Fruit fly (Drosophila melanogaster): Measurements from ENCODE around the gene CG42371.
A peak's percentile ranks its signal among the peaks of the same experiment; 100 is the strongest.

Gene CG42371

DNA sequence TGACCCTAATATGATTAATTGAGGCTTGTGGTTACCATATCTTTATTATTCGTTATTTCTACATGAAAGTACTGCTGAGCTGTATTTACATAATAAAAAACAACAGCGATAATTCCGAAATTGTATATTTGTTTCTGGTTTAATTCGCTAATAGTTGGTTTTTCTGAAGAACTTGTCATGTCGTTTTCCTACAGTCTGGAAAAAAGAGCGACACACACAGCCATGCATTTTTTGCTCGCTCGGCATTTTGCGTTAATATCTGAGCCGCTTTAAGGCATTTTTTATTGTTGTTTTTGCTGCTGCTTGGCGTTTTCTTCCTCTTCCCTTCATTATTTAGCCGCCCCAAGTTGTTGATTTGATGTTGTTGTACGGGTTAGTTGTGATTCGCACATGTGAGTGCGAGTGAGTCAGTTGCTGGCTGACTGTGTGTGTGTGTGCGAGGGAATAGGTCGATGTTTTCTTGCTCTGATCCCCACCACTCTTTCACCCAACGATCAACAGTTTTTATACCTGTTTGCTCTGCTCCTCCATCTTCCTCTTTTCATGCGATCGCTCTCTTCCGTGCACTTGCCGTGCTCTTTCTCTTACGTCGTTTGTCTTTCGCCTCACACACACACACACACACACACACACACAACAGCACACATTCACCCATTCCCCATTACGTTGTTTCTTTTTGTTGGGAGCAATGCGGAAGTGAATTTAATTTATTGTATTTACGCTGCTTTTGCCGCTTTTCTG, 41.8 kb downstream of the CG42371 start:
- TF ChIP-seq CG17806 (tag; optimal IDR thresholded peaks at IDR 0.05) (peak; percentile 32), D1 (tag; optimal IDR thresholded peaks at IDR 0.05) (no peak), fd96Ca (GFP tag; IDR thresholded peaks at IDR 0.05) (0 out of 3 replicates have a peak, but pooled peaks have one; percentile 26), CG32121 (GFP tag; IDR thresholded peaks at IDR 0.05) (peak; percentile 37; the same call in 1 of the 2 replicates), Snoo (tag; optimal IDR thresholded peaks at IDR 0.05) (peak; percentile 3), CG12605 (GFP tag; IDR thresholded peaks at IDR 0.05) (peak; percentile 46), CG14655 (GFP tag; optimal IDR thresholded peaks at IDR 0.05) (peak; percentile 23), Pif1B (GFP tag; optimal IDR thresholded peaks at IDR 0.05) (peak; percentile 58), CG34367 (tag; optimal IDR thresholded peaks at IDR 0.05) (no peak), CG8301 (tag; optimal IDR thresholded peaks at IDR 0.05) (no peak), CG15710 (tag; optimal IDR thresholded peaks at IDR 0.05) (peak; percentile 35), Ets98B (GFP tag; IDR thresholded peaks at IDR 0.05) (no peak; the same call in 1 of the 2 replicates), Pif1A (GFP tag; optimal IDR thresholded peaks at IDR 0.05) (peak; percentile 19), CG9948 (tag; optimal IDR thresholded peaks at IDR 0.05) (peak; percentile 46), rn (GFP tag; IDR thresholded peaks at IDR 0.05) (0 out of 2 replicates have a peak, but pooled peaks have one; percentile 49), CG10348 (GFP tag; IDR thresholded peaks at IDR 0.05) (no peak), CG13204 (GFP tag; optimal IDR thresholded peaks at IDR 0.05) (peak; percentile 86), CG8159 (tag; optimal IDR thresholded peaks at IDR 0.05) (peak; percentile 15), CG4496 (GFP tag; IDR thresholded peaks at IDR 0.05) (peak; percentile 49; the same call in 2 of the 3 replicates), gl (tag; optimal IDR thresholded peaks at IDR 0.05) (no peak), EcR (GFP tag; optimal IDR thresholded peaks at IDR 0.05) (peak; percentile 94)

DNA sequence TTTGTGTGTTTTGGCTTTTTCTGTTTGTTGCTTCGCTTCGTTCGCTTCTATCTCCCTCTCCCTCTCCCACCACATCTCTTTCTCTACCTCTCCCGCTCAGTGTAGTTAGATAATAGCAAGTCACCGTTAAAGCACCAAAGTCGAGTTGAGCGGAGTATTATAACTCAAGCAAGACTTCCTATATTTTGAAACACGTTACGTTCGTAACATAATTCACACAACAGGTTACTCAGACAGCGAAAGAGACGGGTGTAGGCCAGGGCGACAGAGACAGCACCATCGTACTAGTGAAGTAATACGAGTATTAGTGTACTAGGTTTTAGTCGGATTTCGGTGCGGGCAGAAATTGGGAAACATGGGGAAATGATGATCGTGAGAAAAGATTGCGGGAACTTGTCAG, 43.4 kb downstream of the CG42371 start:
- TF ChIP-seq D1 (tag; optimal IDR thresholded peaks at IDR 0.05), result no peak
- TF ChIP-seq Snoo (tag; optimal IDR thresholded peaks at IDR 0.05), result no peak
- TF ChIP-seq CG15710 (tag; optimal IDR thresholded peaks at IDR 0.05), result no peak
- no peak for TF ChIP-seq EcR (GFP tag; optimal IDR thresholded peaks at IDR 0.05)
- no peak for TF ChIP-seq CG13204 (GFP tag; optimal IDR thresholded peaks at IDR 0.05)

DNA sequence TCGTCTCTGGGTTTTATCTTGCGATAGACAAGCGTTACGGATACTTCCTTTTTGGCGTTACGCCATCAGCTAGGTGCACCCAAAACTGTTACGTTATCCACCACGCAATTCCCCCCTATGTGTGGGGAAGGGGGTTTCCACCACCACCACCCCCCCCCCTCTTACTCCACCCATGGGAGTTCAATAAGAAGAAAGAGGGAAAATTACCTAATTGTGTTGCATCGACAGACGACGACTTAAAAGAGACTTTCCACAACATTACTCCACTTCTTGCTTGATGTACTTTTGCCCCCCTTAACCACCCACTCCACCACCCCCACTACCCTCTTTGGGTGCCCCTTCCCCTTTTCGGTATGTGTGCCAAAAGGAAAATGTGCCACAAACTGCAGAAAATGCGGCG, 43.9 kb downstream of the CG42371 start:
- no peak for TF ChIP-seq Ets98B (GFP tag; IDR thresholded peaks at IDR 0.05)
- no peak for TF ChIP-seq CG4496 (GFP tag; IDR thresholded peaks at IDR 0.05)

DNA sequence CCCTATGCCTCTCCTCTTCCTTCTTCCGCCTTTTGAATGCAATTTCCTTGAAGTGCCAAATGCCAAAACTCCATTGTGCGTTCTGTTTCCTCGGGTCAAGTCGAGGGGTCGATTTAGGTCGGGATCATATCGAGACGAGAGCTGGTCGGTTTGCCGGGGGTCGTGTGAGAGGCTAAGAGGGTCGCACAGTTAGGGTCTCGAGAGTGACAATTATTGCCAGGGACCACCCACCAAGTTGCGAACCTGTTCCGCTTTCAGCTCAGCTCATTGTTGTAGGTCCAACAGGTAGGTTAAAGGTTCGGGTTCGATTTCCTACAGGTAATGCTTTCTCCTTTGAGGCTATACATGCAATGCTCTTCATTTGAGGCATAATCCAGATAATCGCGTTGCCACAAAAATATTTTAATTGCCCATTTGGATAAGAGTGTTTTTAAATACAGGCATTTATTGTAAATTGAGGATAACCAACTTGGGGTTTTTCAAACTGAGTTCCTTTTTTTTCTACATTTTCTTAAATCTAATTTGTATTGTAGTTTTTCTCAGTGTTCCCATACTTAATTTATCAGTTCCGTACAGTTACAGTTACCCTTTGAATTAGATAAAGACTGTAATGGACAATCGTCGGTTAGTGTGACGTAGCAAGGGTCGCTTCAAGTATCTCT, 44.5 kb downstream of the CG42371 start:
- no peak for TF ChIP-seq Pif1A (GFP tag; optimal IDR thresholded peaks at IDR 0.05)
- TF ChIP-seq Pif1B (GFP tag; optimal IDR thresholded peaks at IDR 0.05), result no peak
- TF ChIP-seq CG8159 (tag; optimal IDR thresholded peaks at IDR 0.05), result no peak
- no peak for TF ChIP-seq CG10348 (GFP tag; IDR thresholded peaks at IDR 0.05)

DNA sequence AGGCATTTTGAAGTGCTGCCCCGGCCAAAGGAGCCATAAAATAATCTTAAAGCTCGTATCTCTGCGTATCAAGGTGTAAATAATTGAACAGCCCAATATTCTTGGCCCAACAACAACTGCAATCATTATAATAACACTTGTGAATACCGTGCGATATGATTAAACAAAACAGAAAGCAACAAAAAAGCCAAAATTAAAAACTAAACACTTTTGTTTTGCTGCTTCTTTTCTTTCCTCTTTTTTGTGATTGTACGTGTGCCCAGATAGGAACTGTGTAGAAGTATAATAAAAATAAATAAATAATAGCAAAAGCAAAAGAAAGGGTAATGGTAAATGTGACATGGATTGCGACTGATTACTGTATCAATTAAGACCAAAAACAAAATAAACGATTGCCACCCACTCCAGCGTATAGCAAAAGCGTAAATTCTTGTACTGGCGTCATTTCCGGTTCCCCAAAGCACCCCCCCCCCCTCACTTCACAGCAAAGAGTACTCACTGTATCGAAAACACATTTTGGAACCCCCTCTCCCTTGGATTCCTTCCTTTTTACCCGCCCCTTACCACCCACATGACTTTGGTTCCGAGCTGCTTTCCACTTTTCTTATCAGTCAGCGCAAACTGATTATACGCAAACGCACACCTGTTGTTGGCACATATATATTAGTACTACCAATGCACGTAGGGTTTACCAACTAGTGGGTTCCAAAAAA, 45.5 kb downstream of the CG42371 start:
- no peak for TF ChIP-seq CG10348 (GFP tag; IDR thresholded peaks at IDR 0.05)
- no peak for TF ChIP-seq Snoo (tag; optimal IDR thresholded peaks at IDR 0.05)
- TF ChIP-seq fd96Ca (GFP tag; IDR thresholded peaks at IDR 0.05), result no peak
- no peak for TF ChIP-seq CG8301 (tag; optimal IDR thresholded peaks at IDR 0.05)
- TF ChIP-seq gl (tag; optimal IDR thresholded peaks at IDR 0.05), result no peak
- TF ChIP-seq CG13204 (GFP tag; optimal IDR thresholded peaks at IDR 0.05), result no peak
- TF ChIP-seq CG9948 (tag; optimal IDR thresholded peaks at IDR 0.05), result no peak
- TF ChIP-seq CG15710 (tag; optimal IDR thresholded peaks at IDR 0.05), result no peak
- TF ChIP-seq Pif1A (GFP tag; optimal IDR thresholded peaks at IDR 0.05), result no peak
- TF ChIP-seq CG12605 (GFP tag; IDR thresholded peaks at IDR 0.05), result no peak

DNA sequence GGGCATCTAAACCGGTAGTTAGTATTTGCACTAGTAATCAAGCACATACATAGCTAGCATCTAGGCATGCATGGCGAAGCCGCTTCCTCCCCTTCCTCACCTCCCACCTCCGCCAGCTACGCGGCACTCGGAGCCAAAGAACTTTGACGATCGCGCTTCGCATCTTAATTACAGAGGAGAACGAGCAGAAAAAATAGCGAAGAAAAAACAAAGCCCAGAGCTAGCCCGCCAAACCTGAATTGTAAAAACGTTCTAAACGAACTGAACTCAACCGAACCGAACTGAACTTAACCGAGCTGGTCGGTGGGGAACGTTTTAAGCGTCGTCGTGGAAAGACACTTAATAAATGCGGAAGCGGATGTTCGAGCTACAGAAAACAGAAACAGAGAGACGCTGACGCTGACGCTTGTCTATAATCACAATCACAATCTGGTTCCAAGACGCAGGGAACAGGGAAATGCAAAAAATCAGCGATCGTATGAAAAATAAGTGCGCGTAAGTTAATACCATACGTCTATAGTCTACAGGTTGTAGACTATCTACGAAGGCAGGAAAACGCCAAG, 48.1 kb downstream of the CG42371 start:
- TF ChIP-seq EcR (GFP tag; optimal IDR thresholded peaks at IDR 0.05), result peak; percentile 95
- peak; percentile 69 for TF ChIP-seq CG13204 (GFP tag; optimal IDR thresholded peaks at IDR 0.05)
- no peak for TF ChIP-seq gl (tag; optimal IDR thresholded peaks at IDR 0.05)
- TF ChIP-seq CG8301 (tag; optimal IDR thresholded peaks at IDR 0.05), result no peak
- TF ChIP-seq CG8159 (tag; optimal IDR thresholded peaks at IDR 0.05), result no peak
